Worm (Caenorhabditis elegans) whole organism, late embryonic: ENCODE results near the gene C18H9.6.

Experiments used
- ceh-14 ChIP-seq: sonication (generic microtip); optimal IDR thresholded peaks from 2 replicates; lab custom pipeline; 2016; ENCODE audit warnings: missing genotype, missing genetic modification characterization, missing compliant biosample characterization
- ceh-6 ChIP-seq: fragments of 200-800 bp; sonication (Bioruptor generic); optimal IDR thresholded peaks from 2 replicates; lab custom pipeline; 2018; ENCODE audit warnings: mild to moderate bottlenecking, missing genetic modification characterization, missing compliant biosample characterization
- dve-1 ChIP-seq: sonication (generic microtip); optimal IDR thresholded peaks from 2 replicates; lab custom pipeline; 2017; ENCODE audit warnings: antibody characterized with exemption, mild to moderate bottlenecking, missing genetic modification characterization, missing compliant biosample characterization
- lim-6 ChIP-seq: sonication (generic microtip); optimal IDR thresholded peaks from 2 replicates; lab custom pipeline; 2016; ENCODE audit warnings: missing genetic modification characterization, missing compliant biosample characterization
- mec-3 ChIP-seq: sonication (generic microtip); optimal IDR thresholded peaks from 2 replicates; lab custom pipeline; 2016; ENCODE audit warnings: borderline replicate concordance, missing genetic modification characterization, missing compliant biosample characterization
- nfya-1 ChIP-seq: sonication (generic microtip); optimal IDR thresholded peaks from 2 replicates; lab custom pipeline; 2017; ENCODE audit warnings: missing genetic modification characterization, mild to moderate bottlenecking, missing compliant biosample characterization, antibody characterized with exemption, moderate library complexity
- pqm-1 ChIP-seq: sonication (generic microtip); optimal IDR thresholded peaks from 2 replicates; lab custom pipeline; 2016; ENCODE audit warnings: missing genetic modification characterization, missing compliant biosample characterization
- pros-1 ChIP-seq: fragments of 150-350 bp; optimal IDR thresholded peaks from 2 replicates; lab custom pipeline; 2014; ENCODE audit warnings: missing biosample characterization, missing genetic modification reagents, missing genetic modification characterization
- sox-4 ChIP-seq: sonication (generic microtip); optimal IDR thresholded peaks from 2 replicates; lab custom pipeline; 2017; ENCODE audit warnings: mild to moderate bottlenecking, missing genetic modification characterization, inconsistent platforms, missing compliant biosample characterization

ce11 chrII:6736604-6737003 lies 35.2 kb upstream of the C18H9.6 start, which contains the start of gene T14B4.1:
- TF ChIP-seq ceh-6 (no peak), sox-4 (tag; lab: Kevin White, UChicago) (no peak), pros-1 (tag; lab: Kevin White, UChicago) (no peak), nfya-1 (no peak), pqm-1 (tag; lab: Kevin White, UChicago) (no peak), mec-3 (tag; lab: Kevin White, UChicago) (no peak), lim-6 (tag; lab: Kevin White, UChicago) (no peak), ceh-14 (tag; lab: Kevin White, UChicago) (no peak), dve-1 (no peak)
